Fruit fly (Drosophila melanogaster) S2 (cell line): Measurements from ENCODE around the gene CG32641.

Experiments used
- CG8478 ChIP-seq: fragments of >200 bp; optimal IDR thresholded peaks from 2 replicates; lab custom pipeline; 2018
- CTCF ChIP-seq, 2 experiments: fragments of >200 bp; optimal IDR thresholded peaks; 2 replicates each; lab custom pipeline; 2018

dm6 chrX:13145858-13146257 lies 38.4 kb upstream of the CG32641 start:
- TF ChIP-seq CG8478 (no peak), CTCF (optimal IDR thresholded peaks at IDR 0.05; lab: Kevin White, UChicago) (no peak)
